Fruit fly (Drosophila melanogaster): ENCODE data around the gene CG43739.

dm6 chr2L:20864764-20865265, 53.9 kb downstream of the CG43739 start, which contains the start of gene CG9338:
- TF ChIP-seq ap (GFP tag; IDR thresholded peaks at IDR 0.05) (peak; percentile 42; the same call in 1 of the 2 replicates), Tbp (GFP tag; optimal IDR thresholded peaks at IDR 0.05) (no peak), mam (GFP tag; optimal IDR thresholded peaks at IDR 0.05) (peak; percentile 84), CG1529 (GFP tag; optimal IDR thresholded peaks at IDR 0.05) (peak; percentile 62), crp (GFP tag; optimal IDR thresholded peaks at IDR 0.05) (peak in 1 of 2 experiments; percentile 32), NC2β (GFP tag; optimal IDR thresholded peaks at IDR 0.05) (peak; percentile 51), CG16863 (GFP tag; optimal IDR thresholded peaks at IDR 0.05) (peak; percentile 77), pzg (GFP tag; optimal IDR thresholded peaks at IDR 0.05) (peak; percentile 17)
